Worm (Caenorhabditis elegans): ENCODE data around the gene sucl-1.

ce11 chrX:14794170-14794569 is 40.3 kb downstream of the sucl-1 start:
- TF ChIP-seq T20F7.1 (GFP tag; optimal IDR thresholded peaks at IDR 0.05) (no peak), ceh-82 (tag; optimal IDR thresholded peaks at IDR 0.05) (no peak), lin-13 (GFP tag; optimal IDR thresholded peaks at IDR 0.05) (no peak), unc-62 (GFP tag; optimal IDR thresholded peaks at IDR 0.05 in 1 of 2) (peak in 1 of 2 experiments; percentile 36), unc-62 (tag; optimal IDR thresholded peaks at IDR 0.05) (no peak), fos-1 (tag; optimal IDR thresholded peaks at IDR 0.05) (no peak), lir-3 (tag; optimal IDR thresholded peaks at IDR 0.05) (no peak), madf-9 (GFP tag; conservative IDR thresholded peaks at IDR 0.05) (no peak), mep-1 (tag; optimal IDR thresholded peaks at IDR 0.05) (no peak)
